Worm (Caenorhabditis elegans) whole organism, L1 larva: Measurements from ENCODE around the gene B0334.5.

Source experiments
- C34B4.2 ChIP-seq: sonication (generic microtip); optimal IDR thresholded peaks from 2 replicates; lab custom pipeline; 2017; ENCODE audit warnings: mild to moderate bottlenecking, missing genetic modification characterization, missing compliant biosample characterization
- F16B12.6 ChIP-seq: fragments of 150-350 bp; optimal IDR thresholded peaks from 2 replicates; lab custom pipeline; 2014; ENCODE audit warnings: missing biosample characterization, missing genetic modification characterization
- ama-1 ChIP-seq: fragments of 150-350 bp; optimal IDR thresholded peaks from 2 replicates; lab custom pipeline; 2014
- blmp-1 ChIP-seq: fragments of 150-350 bp; optimal IDR thresholded peaks from 2 replicates; lab custom pipeline; 2014; ENCODE audit warnings: missing biosample characterization, missing genetic modification characterization
- ceh-63 ChIP-seq: fragments of 200-800 bp; sonication (Bioruptor generic); optimal IDR thresholded peaks from 2 replicates; lab custom pipeline; 2018; ENCODE audit warnings: mild to moderate bottlenecking, missing genetic modification characterization, missing compliant biosample characterization
- ceh-82 ChIP-seq, 3 experiments: fragments of 150-350 bp in 1 of 3; sonication (generic microtip) in 2 of 3; optimal IDR thresholded peaks; 2 replicates each; lab custom pipeline; 2014 to 2017; ENCODE audit warnings: missing biosample characterization in 3 of 3, missing genetic modification characterization in 3 of 3
- ceh-88 ChIP-seq: fragments of 200-800 bp; sonication (Bioruptor generic); IDR thresholded peaks from 2 replicates; pipeline ENCODE4 v1.3.6; 2022; ENCODE audit warnings: missing genetic modification characterization, missing compliant biosample characterization
- ceh-90 ChIP-seq: sonication (generic microtip); optimal IDR thresholded peaks from 2 replicates; lab custom pipeline; 2016; ENCODE audit warnings: missing genetic modification characterization, missing compliant biosample characterization
- dsc-1 ChIP-seq: sonication (generic microtip); optimal IDR thresholded peaks from 2 replicates; lab custom pipeline; 2016; ENCODE audit warnings: mild to moderate bottlenecking, missing genetic modification characterization, missing compliant biosample characterization
- efl-1 ChIP-seq, 4 experiments: fragments of 150-350 bp; optimal IDR thresholded peaks in 3 of 4; peaks in 1 of 4; 1 replicate in 1 of 4; 2 replicates in 3 of 4; lab custom pipeline; 2014; ENCODE audit warnings: missing biosample characterization in 2 of 4, missing genetic modification characterization in 2 of 4, missing genetic modification reagents in 2 of 4
- efl-3 ChIP-seq: fragments of 200-800 bp; sonication (Bioruptor generic); optimal IDR thresholded peaks from 2 replicates; lab custom pipeline; 2018; ENCODE audit warnings: mild to moderate bottlenecking, missing genetic modification characterization, missing compliant biosample characterization
- elt-2 ChIP-seq: sonication (generic microtip); optimal IDR thresholded peaks from 2 replicates; lab custom pipeline; 2016; ENCODE audit warnings: missing genetic modification characterization, mild to moderate bottlenecking, inconsistent platforms, missing compliant biosample characterization, missing genetic modification reagents
- elt-3 ChIP-seq, 6 experiments: fragments of 150-350 bp in 1 of 6; sonication (generic microtip); optimal IDR thresholded peaks; 2 replicates each; lab custom pipeline; 2017 to 2018; ENCODE audit warnings: missing biosample characterization in 6 of 6, missing genetic modification characterization in 6 of 6, inconsistent platforms in 1 of 6
- fkh-4 ChIP-seq: sonication (generic microtip); optimal IDR thresholded peaks from 2 replicates; lab custom pipeline; 2016; ENCODE audit warnings: missing compliant biosample characterization, missing genetic modification characterization, borderline replicate concordance
- grh-1 ChIP-seq: fragments of 200-800 bp; sonication (Bioruptor generic); IDR thresholded peaks from 2 replicates; pipeline ENCODE4 v1.3.6; 2022; ENCODE audit warnings: missing genetic modification reagents, missing genetic modification characterization, missing compliant biosample characterization
- hlh-17 ChIP-seq: fragments of 200-800 bp; sonication (Bioruptor generic); optimal IDR thresholded peaks from 2 replicates; lab custom pipeline; 2018; ENCODE audit warnings: missing genetic modification characterization, mild to moderate bottlenecking, missing compliant biosample characterization, moderate library complexity, borderline replicate concordance
- isw-1 ChIP-seq: fragments of 200-800 bp; sonication (Bioruptor generic); IDR thresholded peaks from 2 replicates; pipeline ENCODE4 v1.3.6; 2022; ENCODE audit warnings: missing genetic modification characterization, missing compliant biosample characterization
- jun-1 ChIP-seq: fragments of 150-350 bp; optimal IDR thresholded peaks from 2 replicates; lab custom pipeline; 2014; ENCODE audit warnings: missing biosample characterization, missing genetic modification reagents, missing genetic modification characterization
- lin-13 ChIP-seq: fragments of 150-350 bp; optimal IDR thresholded peaks from 2 replicates; lab custom pipeline; 2014; ENCODE audit warnings: missing biosample characterization, missing genetic modification reagents, missing genetic modification characterization
- lin-14 ChIP-seq: fragments of 200-800 bp; sonication (Bioruptor generic); optimal IDR thresholded peaks from 2 replicates; lab custom pipeline; 2018; ENCODE audit warnings: mild to moderate bottlenecking, missing genetic modification characterization, moderate library complexity, missing compliant biosample characterization
- lin-35 ChIP-seq, 2 experiments: fragments of 150-350 bp; optimal IDR thresholded peaks; 2 replicates each; lab custom pipeline; 2014; ENCODE audit warnings: missing biosample characterization in 2 of 2, missing genetic modification characterization in 2 of 2, missing genetic modification reagents in 2 of 2
- lin-39 ChIP-seq: fragments of 150-350 bp; optimal IDR thresholded peaks from 2 replicates; lab custom pipeline; 2014; ENCODE audit warnings: missing biosample characterization, missing genetic modification reagents, missing genetic modification characterization
- lir-3 ChIP-seq: sonication (generic microtip); optimal IDR thresholded peaks from 2 replicates; lab custom pipeline; 2016; ENCODE audit warnings: mild to moderate bottlenecking, missing genetic modification characterization, moderate library complexity, missing compliant biosample characterization; ENCODE audit not compliant: poor library complexity
- mab-9 ChIP-seq: fragments of 200-800 bp; sonication (Bioruptor generic); IDR thresholded peaks from 2 replicates; pipeline ENCODE4 v1.3.6; 2022; ENCODE audit warnings: missing genetic modification reagents, missing genetic modification characterization, missing compliant biosample characterization
- mdl-1 ChIP-seq, 2 experiments: fragments of 150-350 bp; optimal IDR thresholded peaks; 2 replicates each; lab custom pipeline; 2014 to 2017; ENCODE audit warnings: missing biosample characterization in 2 of 2, missing genetic modification characterization in 2 of 2, inconsistent platforms in 1 of 2
- mef-2 ChIP-seq: fragments of 150-350 bp; optimal IDR thresholded peaks from 2 replicates; lab custom pipeline; 2014; ENCODE audit warnings: missing biosample characterization, missing genetic modification characterization
- mep-1 ChIP-seq: fragments of 150-350 bp; optimal IDR thresholded peaks from 2 replicates; lab custom pipeline; 2014; ENCODE audit warnings: missing biosample characterization, missing genetic modification characterization
- nhr-12 ChIP-seq: sonication (generic microtip); optimal IDR thresholded peaks from 2 replicates; lab custom pipeline; 2017; ENCODE audit warnings: missing biosample characterization, missing genetic modification characterization
- nhr-19 ChIP-seq: fragments of 200-800 bp; sonication (Bioruptor generic); conservative IDR thresholded peaks from 2 replicates; pipeline ENCODE4 v1.3.6; 2022; ENCODE audit warnings: missing genetic modification characterization, missing compliant biosample characterization
- nhr-71 ChIP-seq: sonication (generic microtip); optimal IDR thresholded peaks from 2 replicates; lab custom pipeline; 2016; ENCODE audit warnings: mild to moderate bottlenecking, missing genetic modification characterization, moderate library complexity, missing compliant biosample characterization
- nhr-77 ChIP-seq: fragments of 150-350 bp; optimal IDR thresholded peaks from 2 replicates; lab custom pipeline; 2014; ENCODE audit warnings: missing biosample characterization, missing genetic modification characterization
- nhr-84 ChIP-seq: sonication (generic microtip); optimal IDR thresholded peaks from 2 replicates; lab custom pipeline; 2017; ENCODE audit warnings: missing biosample characterization, missing genetic modification characterization
- nhr-85 ChIP-seq: sonication (generic microtip); peaks from one replicate; lab custom pipeline; 2016; ENCODE audit warnings: missing genetic modification characterization, inconsistent platforms, missing compliant biosample characterization
- nhr-90 ChIP-seq: sonication (generic microtip); optimal IDR thresholded peaks from 2 replicates; lab custom pipeline; 2016; ENCODE audit warnings: mild to moderate bottlenecking, missing genetic modification characterization, missing compliant biosample characterization; ENCODE audit not compliant: poor library complexity
- pag-3 ChIP-seq: sonication (generic microtip); optimal IDR thresholded peaks from 2 replicates; lab custom pipeline; 2017; ENCODE audit warnings: missing genetic modification characterization, mild to moderate bottlenecking, missing compliant biosample characterization, antibody characterized with exemption, borderline replicate concordance; ENCODE audit not compliant: insufficient read depth
- pqm-1 ChIP-seq: sonication (generic microtip); optimal IDR thresholded peaks from 3 replicates; lab custom pipeline; 2017; ENCODE audit warnings: missing biosample characterization, missing genetic modification characterization
- skn-1 ChIP-seq: fragments of 150-350 bp; optimal IDR thresholded peaks from 2 replicates; lab custom pipeline; 2014; ENCODE audit warnings: missing biosample characterization, missing genetic modification characterization
- snpc-4 ChIP-seq: fragments of 150-350 bp; optimal IDR thresholded peaks from 2 replicates; lab custom pipeline; 2014; ENCODE audit warnings: missing biosample characterization, missing genetic modification characterization
- sox-4 ChIP-seq: sonication (generic microtip); optimal IDR thresholded peaks from 2 replicates; lab custom pipeline; 2016; ENCODE audit warnings: missing genetic modification characterization, missing compliant biosample characterization
- sptf-1 ChIP-seq: fragments of 150-350 bp; optimal IDR thresholded peaks from 2 replicates; lab custom pipeline; 2014; ENCODE audit warnings: missing biosample characterization, missing genetic modification characterization
- sup-37 ChIP-seq: fragments of 200-800 bp; sonication (Bioruptor generic); optimal IDR thresholded peaks from 2 replicates; lab custom pipeline; 2018; ENCODE audit warnings: mild to moderate bottlenecking, missing genetic modification characterization, missing compliant biosample characterization
- swsn-7 ChIP-seq: sonication (generic microtip); optimal IDR thresholded peaks from 2 replicates; lab custom pipeline; 2016; ENCODE audit warnings: missing genetic modification characterization, missing compliant biosample characterization
- tbx-2 ChIP-seq: sonication (generic microtip); optimal IDR thresholded peaks from 2 replicates; lab custom pipeline; 2016; ENCODE audit warnings: missing genetic modification characterization, missing compliant biosample characterization
- unc-130 ChIP-seq: fragments of 150-350 bp; optimal IDR thresholded peaks from 2 replicates; lab custom pipeline; 2017; ENCODE audit warnings: missing biosample characterization, missing genetic modification characterization, inconsistent platforms
- unc-30 ChIP-seq: sonication (generic microtip); optimal IDR thresholded peaks from 2 replicates; lab custom pipeline; 2017; ENCODE audit warnings: missing biosample characterization, missing genetic modification characterization
- unc-62 ChIP-seq: fragments of 150-350 bp; optimal IDR thresholded peaks from 2 replicates; lab custom pipeline; 2014; ENCODE audit warnings: missing biosample characterization, missing genetic modification reagents, missing genetic modification characterization
- unc-86 ChIP-seq: sonication (generic microtip); optimal IDR thresholded peaks from 2 replicates; lab custom pipeline; 2016; ENCODE audit warnings: missing genetic modification characterization, missing compliant biosample characterization
- xbp-1 ChIP-seq: sonication (generic microtip); optimal IDR thresholded peaks from 2 replicates; lab custom pipeline; 2016; ENCODE audit warnings: missing genetic modification characterization, missing compliant biosample characterization
- zag-1 ChIP-seq: fragments of 150-350 bp; optimal IDR thresholded peaks from 2 replicates; lab custom pipeline; 2014; ENCODE audit warnings: missing biosample characterization, missing genetic modification characterization
- zip-4 ChIP-seq: fragments of 200-800 bp; sonication (Bioruptor generic); optimal IDR thresholded peaks from 2 replicates; lab custom pipeline; 2018; ENCODE audit warnings: mild to moderate bottlenecking, missing genetic modification characterization, moderate library complexity, missing compliant biosample characterization
- ztf-11 ChIP-seq, 2 experiments: sonication (generic microtip); optimal IDR thresholded peaks; 2 replicates each; lab custom pipeline; 2016 to 2017; ENCODE audit warnings: missing genetic modification characterization in 2 of 2, missing biosample characterization in 1 of 2, missing compliant biosample characterization in 1 of 2
- ztf-4 ChIP-seq: fragments of 150-350 bp; optimal IDR thresholded peaks from 2 replicates; lab custom pipeline; 2014; ENCODE audit warnings: missing biosample characterization, missing genetic modification characterization

B0334.5 gene

DNA sequence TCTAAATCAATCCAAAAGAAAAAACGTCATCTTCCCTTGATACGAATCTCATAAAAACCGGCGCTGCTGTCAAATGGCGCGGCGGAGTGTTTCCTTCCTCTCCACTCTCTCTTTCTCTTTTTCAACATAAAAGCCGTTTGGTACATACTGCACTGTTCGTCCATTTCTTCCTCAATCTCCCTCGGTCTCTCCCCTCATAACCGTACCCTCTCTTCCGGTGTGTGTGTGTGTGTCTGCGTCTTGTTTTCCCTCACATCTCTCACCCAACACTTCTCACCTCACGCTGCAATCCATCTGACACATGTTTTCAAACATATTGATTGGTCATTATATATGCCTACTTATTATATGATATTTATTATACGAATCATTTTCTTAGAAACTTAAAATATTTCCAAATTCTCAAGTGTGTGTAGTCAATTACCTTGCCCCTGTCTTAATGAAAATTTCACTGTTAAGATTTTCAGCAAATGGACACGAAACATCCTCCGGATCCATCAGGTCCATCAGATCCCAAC, 33.0 kb upstream of the B0334.5 start, which contains the start of the genes aars-1 and rga-1 (continued):
- TF ChIP-seq lir-3 (tag; lab: Kevin White, UChicago) = peak; percentile 32
- no peak for TF ChIP-seq unc-30 (tag; lab: Kevin White, UChicago)
- TF ChIP-seq skn-1 (tag; lab: Kevin White, UChicago) = peak; percentile 14
- no peak for TF ChIP-seq efl-3 (GFP tag; lab: Kevin White, UChicago)
- peak; percentile 8 for TF ChIP-seq elt-2 (tag; lab: Kevin White, UChicago)
- no peak for TF ChIP-seq grh-1
- TF ChIP-seq pqm-1 (tag; lab: Kevin White, UChicago) = no peak
- TF ChIP-seq ama-1 (lab: Kevin White, UChicago) = no peak
- peak; percentile 24 for TF ChIP-seq swsn-7 (tag; lab: Kevin White, UChicago)
- no peak for TF ChIP-seq fkh-4 (tag; lab: Kevin White, UChicago)
- TF ChIP-seq ztf-4 = no peak
- peak; percentile 16 for TF ChIP-seq nhr-77
- TF ChIP-seq mef-2 (tag; lab: Kevin White, UChicago) = no peak
- TF ChIP-seq F16B12.6 (tag; lab: Kevin White, UChicago) = no peak
- no peak for TF ChIP-seq unc-62
- TF ChIP-seq nhr-71 (tag; lab: Kevin White, UChicago) = peak; percentile 57
- peak; percentile 76 for TF ChIP-seq mep-1 (tag; lab: Kevin White, UChicago)
- TF ChIP-seq lin-39 (tag; lab: Kevin White, UChicago) = no peak
- peak; percentile 8 for TF ChIP-seq snpc-4 (tag; lab: Kevin White, UChicago)
- peak; percentile 33 for TF ChIP-seq nhr-19
- no peak for TF ChIP-seq ceh-63 (GFP tag; lab: Kevin White, UChicago)
- no peak for TF ChIP-seq unc-130 (tag; lab: Kevin White, UChicago)
- peak; percentile 83 for TF ChIP-seq nhr-85 (tag; lab: Kevin White, UChicago)
- no peak for TF ChIP-seq ceh-90 (tag; lab: Kevin White, UChicago)
- no peak for TF ChIP-seq mab-9 (GFP tag; lab: Robert Waterston, UW)
- TF ChIP-seq lin-35 (GFP tag; optimal IDR thresholded peaks at IDR 0.05; lab: Kevin White, UChicago) = peak in 1 of 2 experiments; percentile 62
- peak; percentile 55 for TF ChIP-seq tbx-2
- TF ChIP-seq C34B4.2 (tag; lab: Kevin White, UChicago) = no peak
- TF ChIP-seq sup-37 (GFP tag; lab: Kevin White, UChicago) = no peak
- TF ChIP-seq sptf-1 = no peak
- TF ChIP-seq isw-1 (GFP tag; lab: Robert Waterston, UW) = no peak
- no peak for TF ChIP-seq hlh-17
- peak; percentile 24 for TF ChIP-seq xbp-1 (tag; lab: Kevin White, UChicago)
- TF ChIP-seq sox-4 (tag; lab: Kevin White, UChicago) = no peak
- peak in 1 of 3 experiments; percentile 52 for TF ChIP-seq ceh-82 (tag; optimal IDR thresholded peaks at IDR 0.05; lab: Kevin White, UChicago)
- peak in 1 of 2 experiments; percentile 16 for TF ChIP-seq ztf-11 (tag; optimal IDR thresholded peaks at IDR 0.05; lab: Kevin White, UChicago)
- TF ChIP-seq dsc-1 (tag; lab: Kevin White, UChicago) = peak; percentile 36
- peak; percentile 42 for TF ChIP-seq jun-1 (tag; lab: Kevin White, UChicago)
- TF ChIP-seq unc-86 (tag; lab: Kevin White, UChicago) = no peak
- TF ChIP-seq efl-1 (optimal IDR thresholded peaks at IDR 0.05; lab: Kevin White, UChicago) = peak; percentile 41 to 47
- TF ChIP-seq efl-1 (GFP tag; optimal IDR thresholded peaks at IDR 0.05 in 1 of 2; lab: Kevin White, UChicago) = peak; percentile 29 to 91
- TF ChIP-seq lin-14 (GFP tag; lab: Kevin White, UChicago) = peak; percentile 87
- TF ChIP-seq zip-4 (GFP tag; lab: Kevin White, UChicago) = no peak
- peak in 3 of 6 experiments; percentile 5 to 57 (median 55) for TF ChIP-seq elt-3 (tag; optimal IDR thresholded peaks at IDR 0.05; lab: Kevin White, UChicago)
- no peak for TF ChIP-seq lin-13
- no peak for TF ChIP-seq nhr-12
- TF ChIP-seq zag-1 = no peak
- no peak for TF ChIP-seq ceh-88
- no peak for TF ChIP-seq nhr-84 (tag; lab: Kevin White, UChicago)
- peak; percentile 88 for TF ChIP-seq blmp-1 (tag; lab: Kevin White, UChicago)
- TF ChIP-seq pag-3 (tag; lab: Kevin White, UChicago) = no peak
- peak in 1 of 2 experiments; percentile 49 for TF ChIP-seq mdl-1 (tag; optimal IDR thresholded peaks at IDR 0.05; lab: Kevin White, UChicago)
- TF ChIP-seq nhr-90 (tag; lab: Kevin White, UChicago) = peak; percentile 10
